Worm (Caenorhabditis elegans): ENCODE results near the gene Y38F1A.1.

DNA sequence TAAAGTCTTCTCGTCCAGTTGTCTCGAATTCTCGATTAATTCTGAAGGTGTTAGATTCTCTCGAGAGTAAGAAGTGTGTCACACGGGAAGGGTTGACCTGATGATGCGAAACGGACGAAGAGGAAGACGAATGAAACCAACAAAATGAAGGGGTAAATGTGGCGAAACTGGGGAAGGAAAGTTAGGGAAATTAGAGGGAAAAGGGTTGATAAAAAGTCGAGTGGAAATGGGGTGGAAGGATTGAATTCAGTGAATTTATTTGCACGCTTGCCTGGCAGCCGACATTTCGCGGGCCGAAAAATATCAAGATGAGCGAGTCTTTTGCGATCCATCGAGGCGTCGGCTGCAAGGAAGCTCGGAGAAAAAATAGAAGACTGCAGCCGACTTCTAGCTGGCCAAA is 6.4 kb downstream of the Y38F1A.1 start, which contains the start of gene F58G1.7:
- TF ChIP-seq hlh-1 (tag; optimal IDR thresholded peaks at IDR 0.05) (no peak), sptf-1 (tag; optimal IDR thresholded peaks at IDR 0.05) (no peak)
